Worm (Caenorhabditis elegans) whole organism, L3 larva: ENCODE results near the gene C08G9.2.

Experiments used
- aly-2 ChIP-seq: fragments of 150-350 bp; optimal IDR thresholded peaks from 2 replicates; lab custom pipeline; 2014; ENCODE audit warnings: missing biosample characterization, missing genetic modification characterization
- egl-27 ChIP-seq: sonication (generic microtip); optimal IDR thresholded peaks from 4 replicates; lab custom pipeline; 2017; ENCODE audit warnings: missing biosample characterization, missing genetic modification reagents, missing genetic modification characterization
- elt-2 ChIP-seq: sonication (generic microtip); optimal IDR thresholded peaks from 2 replicates; lab custom pipeline; 2016; ENCODE audit warnings: missing genetic modification reagents, mild to moderate bottlenecking, missing genetic modification characterization, missing compliant biosample characterization
- nfya-1 ChIP-seq: sonication (generic microtip); optimal IDR thresholded peaks from 2 replicates; lab custom pipeline; 2017; ENCODE audit warnings: missing genetic modification characterization, mild to moderate bottlenecking, missing compliant biosample characterization, antibody characterized with exemption, moderate library complexity; ENCODE audit not compliant: insufficient read depth
- nhr-12 ChIP-seq: fragments of 150-350 bp; optimal IDR thresholded peaks from 2 replicates; lab custom pipeline; 2014; ENCODE audit warnings: missing biosample characterization, missing genetic modification characterization
- nhr-25 ChIP-seq: sonication (generic microtip); optimal IDR thresholded peaks from 2 replicates; lab custom pipeline; 2017; ENCODE audit warnings: missing biosample characterization, missing genetic modification characterization
- pqm-1 ChIP-seq: fragments of 150-350 bp; optimal IDR thresholded peaks from 2 replicates; lab custom pipeline; 2017; ENCODE audit warnings: missing biosample characterization, missing genetic modification characterization, inconsistent platforms
- snpc-4 ChIP-seq: fragments of 150-350 bp; optimal IDR thresholded peaks from 2 replicates; lab custom pipeline; 2014; ENCODE audit warnings: missing biosample characterization, missing genetic modification characterization
- unc-62 ChIP-seq: fragments of 150-350 bp; sonication (generic microtip); optimal IDR thresholded peaks from 4 replicates; lab custom pipeline; 2014; ENCODE audit warnings: missing biosample characterization, missing genetic modification reagents, missing genetic modification characterization
- ztf-4 ChIP-seq: fragments of 150-350 bp; optimal IDR thresholded peaks from 2 replicates; lab custom pipeline; 2014; ENCODE audit warnings: missing biosample characterization, missing genetic modification characterization

- TF ChIP-seq aly-2 (tag; lab: Kevin White, UChicago) (no peak), elt-2 (tag; lab: Kevin White, UChicago) (no peak), nhr-25 (tag; lab: Kevin White, UChicago) (no peak), egl-27 (no peak), unc-62 (GFP tag; lab: Kevin White, UChicago) (no peak), nhr-12 (tag; lab: Kevin White, UChicago) (no peak), pqm-1 (tag; lab: Kevin White, UChicago) (no peak), ztf-4 (no peak), snpc-4 (tag; lab: Kevin White, UChicago) (no peak), nfya-1 (tag; lab: Kevin White, UChicago) (peak; percentile 40)
These were observed 52.3 kb downstream of the C08G9.2 start for ce11 chrIV:7620450-7620849.
